Fruit fly (Drosophila melanogaster) ovary, adult (tissue): ENCODE results near the gene nab.

Source experiments
- CG17801 ChIP-seq: fragments of 200-800 bp; optimal IDR thresholded peaks from 2 replicates; lab custom pipeline; 2019; ENCODE audit warnings: missing biosample characterization, mild to moderate bottlenecking, missing genetic modification characterization, moderate library complexity; ENCODE audit not compliant: partially characterized antibody

nab gene

DNA sequence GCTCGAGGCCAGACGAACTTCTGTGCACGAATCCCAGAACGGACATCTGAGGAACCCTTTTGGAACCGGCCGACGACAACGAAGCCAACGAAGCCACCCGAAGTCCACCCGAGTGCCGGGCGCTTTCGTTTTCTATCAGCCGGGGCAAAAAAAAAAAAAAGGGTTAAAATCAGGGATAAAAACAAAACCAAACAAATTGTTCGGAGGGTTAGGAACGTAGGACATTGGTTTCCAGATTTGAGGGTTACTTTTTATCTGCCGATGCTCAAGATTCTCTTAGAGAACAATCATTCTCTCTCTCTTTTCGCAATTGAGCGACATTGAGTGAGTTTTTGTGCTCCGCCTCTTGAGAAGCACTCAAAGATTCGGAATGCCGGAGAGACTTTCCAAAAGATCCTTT, at the start of gene nab:
nab (minus strand) TSS at position 7 of the 400 bp plus-strand sequence.
- TF ChIP-seq CG17801 (GFP tag; lab: Kevin White, UChicago), result no peak

DNA sequence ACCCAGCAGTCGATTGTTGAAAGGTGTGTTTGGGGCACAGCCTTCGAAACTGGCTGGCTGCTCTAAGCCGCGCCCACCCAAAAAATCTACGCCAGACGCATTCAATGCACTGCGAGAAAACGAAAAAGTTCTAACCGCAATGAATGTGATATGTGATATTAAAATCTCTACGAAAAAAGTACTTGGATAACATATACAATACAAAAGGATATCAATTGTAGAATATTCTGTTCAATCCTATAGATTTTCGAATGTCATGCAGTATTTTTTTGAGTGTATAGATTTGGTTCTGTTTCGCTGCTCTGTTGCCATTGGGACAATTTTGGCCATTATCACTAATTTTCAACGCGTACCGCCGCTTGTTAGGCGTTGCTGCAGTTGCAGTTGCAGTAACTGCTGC, 49.0 kb upstream of the nab start:
- TF ChIP-seq CG17801 (GFP tag; lab: Kevin White, UChicago), result no peak

- TF ChIP-seq CG17801 (GFP tag; lab: Kevin White, UChicago), result no peak
Observed at dm6 chr3L:4209078-4209477, 48.3 kb upstream of the nab start, which contains the start of gene Cpr64Aa. Cpr64Aa (minus strand) TSS chr3L:4209178.

- TF ChIP-seq CG17801 (GFP tag; lab: Kevin White, UChicago), result no peak
Observed at dm6 chr3L:4204867-4205266, 44.1 kb upstream of the nab start.

- no peak for TF ChIP-seq CG17801 (GFP tag; lab: Kevin White, UChicago)
Observed at dm6 chr3L:4204239-4204638, 43.5 kb upstream of the nab start, which contains the start of gene CG15005. CG15005 (minus strand) TSS chr3L:4204339.

DNA sequence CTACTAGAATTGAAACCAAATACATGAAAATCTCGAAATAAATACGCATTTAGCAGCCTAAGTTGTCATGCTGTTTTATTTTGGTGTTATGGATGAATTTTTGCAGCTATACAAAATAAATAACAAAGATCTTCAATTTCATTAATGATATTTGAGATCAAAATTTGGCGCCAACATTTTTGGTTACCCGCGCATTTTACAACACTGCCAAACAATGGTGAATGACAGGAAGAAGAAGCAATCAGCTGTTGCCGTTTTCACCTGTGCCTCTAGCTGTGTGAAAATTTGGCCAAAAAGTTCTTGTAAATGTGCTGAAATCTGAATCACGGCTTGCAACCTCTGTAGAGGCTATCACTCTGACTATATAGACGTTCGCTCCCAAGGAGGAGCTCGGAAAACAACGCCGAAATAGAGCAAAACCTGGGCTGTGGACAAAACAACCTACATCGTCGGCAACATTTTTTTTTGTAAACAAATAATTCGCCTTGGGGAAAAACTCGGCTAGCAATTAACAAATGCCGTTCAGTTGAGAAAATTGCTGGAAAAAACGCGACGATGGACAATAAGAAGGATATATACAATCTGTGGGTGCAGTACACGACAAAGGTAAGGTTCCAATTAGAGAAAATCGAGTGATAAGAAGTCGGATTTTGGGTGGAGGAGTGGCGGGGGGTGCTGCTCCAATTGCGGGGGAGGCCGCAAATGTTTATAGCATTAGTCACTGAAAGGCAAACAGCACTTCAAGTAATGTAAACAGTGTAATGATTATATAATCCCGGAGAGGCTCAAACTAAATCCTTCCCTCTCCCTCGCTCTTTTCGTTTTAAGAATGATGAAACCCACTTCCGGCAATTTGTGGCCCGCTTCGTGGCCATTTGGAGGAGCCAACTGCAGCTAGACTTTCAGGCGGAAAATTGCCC, 33.3 kb upstream of the nab start, which contains the start of gene CG43367:
CG43367 (plus strand) TSS at position 264 of the 920 bp plus-strand sequence.
- no peak for TF ChIP-seq CG17801 (GFP tag; lab: Kevin White, UChicago)

dm6 chr3L:4187930-4188523, 27.3 kb upstream of the nab start, which contains the start of the genes Teh2 and tipE:
Teh2 (minus strand) TSS chr3L:4188023.
tipE (plus strand) TSS chr3L:4188499.
- no peak for TF ChIP-seq CG17801 (GFP tag; lab: Kevin White, UChicago)

dm6 chr3L:4186659-4187058, 25.9 kb upstream of the nab start, which contains the start of gene VhaM9.7-c:
VhaM9.7-c (minus strand) TSS chr3L:4186865.
- peak; percentile 59 for TF ChIP-seq CG17801 (GFP tag; lab: Kevin White, UChicago)

DNA sequence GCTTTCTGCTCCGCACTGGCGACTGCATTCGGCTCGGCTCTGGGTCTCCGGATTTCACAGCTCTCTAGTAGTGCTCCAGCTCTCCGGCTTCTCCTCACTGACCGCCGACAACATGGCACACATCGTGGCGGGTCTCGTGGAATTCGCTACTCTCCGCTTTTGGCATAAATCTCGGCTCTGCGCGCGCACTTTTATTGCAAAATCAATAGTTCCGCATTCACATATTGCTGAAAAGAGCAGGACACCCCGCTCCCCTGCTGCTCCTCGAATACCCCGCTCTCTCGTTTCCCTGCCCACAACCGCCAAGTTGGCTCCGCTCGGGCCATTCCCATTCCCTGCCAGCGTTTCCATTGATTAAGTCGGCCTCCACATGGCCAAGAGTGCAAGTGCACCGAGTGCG, 24.5 kb upstream of the nab start:
- no peak for TF ChIP-seq CG17801 (GFP tag; lab: Kevin White, UChicago)

- no peak for TF ChIP-seq CG17801 (GFP tag; lab: Kevin White, UChicago)
Observed at dm6 chr3L:4184563-4184962, 23.8 kb upstream of the nab start, which contains the start of gene Teh3. Teh3 (minus strand) TSS chr3L:4184663.

dm6 chr3L:4177981-4178562, 17.3 kb upstream of the nab start, which contains the start of gene Teh4:
Teh4 (minus strand) TSS chr3L:4178270.
- no peak for TF ChIP-seq CG17801 (GFP tag; lab: Kevin White, UChicago)

DNA sequence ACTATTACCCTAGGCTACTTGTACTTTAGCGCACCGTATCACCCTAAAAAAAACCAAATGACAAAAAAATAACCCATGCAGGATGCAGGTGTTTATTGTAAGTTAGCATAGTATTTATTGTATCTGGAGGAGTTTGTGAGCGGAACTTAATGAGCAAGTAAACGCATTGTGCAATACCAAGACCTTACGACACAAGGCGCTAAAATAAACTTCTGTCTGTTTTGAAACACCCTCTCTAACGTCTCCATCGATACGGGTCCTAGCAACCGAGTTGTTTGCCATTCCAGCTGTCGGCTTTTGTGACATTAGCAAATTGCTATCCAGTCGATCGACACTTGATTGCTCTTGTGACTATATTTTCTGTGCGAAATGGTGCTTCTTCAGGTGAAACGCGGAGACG, 12.9 kb upstream of the nab start, which contains the start of gene CG18675:
CG18675 (plus strand) TSS at position 301 of the 400 bp plus-strand sequence.
- TF ChIP-seq CG17801 (GFP tag; lab: Kevin White, UChicago), result no peak

DNA sequence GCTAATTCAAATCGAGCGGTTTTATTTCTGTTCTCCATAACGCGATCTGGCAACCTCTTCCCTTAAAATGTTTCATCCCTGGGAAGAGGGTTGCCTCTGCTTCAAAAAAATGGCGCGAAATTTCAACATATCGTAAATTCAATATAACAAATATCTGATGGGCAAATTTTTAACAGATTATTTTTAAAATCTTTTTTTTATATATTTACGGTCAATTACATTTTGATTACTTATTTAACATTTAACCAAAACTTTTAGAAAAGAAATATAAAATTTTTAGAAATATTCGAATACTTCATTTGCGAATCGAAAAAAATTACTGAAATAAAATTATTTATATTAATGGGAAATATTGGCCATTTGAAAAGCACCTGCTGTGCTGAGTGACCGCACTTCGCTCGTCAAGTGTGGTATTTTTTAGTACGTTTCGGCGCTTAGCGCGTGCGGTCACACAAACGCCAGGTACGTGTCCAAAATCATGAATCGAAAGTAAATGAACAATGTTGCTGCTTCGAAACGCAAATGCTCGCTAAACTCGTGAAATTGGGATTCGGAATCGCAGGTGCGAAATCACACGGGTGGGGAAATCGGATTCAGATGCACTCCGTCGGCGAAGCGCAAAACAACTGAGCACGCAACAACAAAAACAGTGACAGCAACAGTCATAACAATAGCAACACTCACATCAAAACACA, 9.4 kb upstream of the nab start, which contains the start of gene Ero1L:
Ero1L (plus strand) TSS at position 448 of the 695 bp plus-strand sequence.
- peak; percentile 30 for TF ChIP-seq CG17801 (GFP tag; lab: Kevin White, UChicago)

- TF ChIP-seq CG17801 (GFP tag; lab: Kevin White, UChicago), result no peak
Observed at dm6 chr3L:4167353-4167842, 6.7 kb upstream of the nab start, which contains the start of gene mas. mas (minus strand) TSS chr3L:4167464.
